Fruit fly (Drosophila melanogaster): ENCODE data around the gene Raf.

Raf gene

DNA sequence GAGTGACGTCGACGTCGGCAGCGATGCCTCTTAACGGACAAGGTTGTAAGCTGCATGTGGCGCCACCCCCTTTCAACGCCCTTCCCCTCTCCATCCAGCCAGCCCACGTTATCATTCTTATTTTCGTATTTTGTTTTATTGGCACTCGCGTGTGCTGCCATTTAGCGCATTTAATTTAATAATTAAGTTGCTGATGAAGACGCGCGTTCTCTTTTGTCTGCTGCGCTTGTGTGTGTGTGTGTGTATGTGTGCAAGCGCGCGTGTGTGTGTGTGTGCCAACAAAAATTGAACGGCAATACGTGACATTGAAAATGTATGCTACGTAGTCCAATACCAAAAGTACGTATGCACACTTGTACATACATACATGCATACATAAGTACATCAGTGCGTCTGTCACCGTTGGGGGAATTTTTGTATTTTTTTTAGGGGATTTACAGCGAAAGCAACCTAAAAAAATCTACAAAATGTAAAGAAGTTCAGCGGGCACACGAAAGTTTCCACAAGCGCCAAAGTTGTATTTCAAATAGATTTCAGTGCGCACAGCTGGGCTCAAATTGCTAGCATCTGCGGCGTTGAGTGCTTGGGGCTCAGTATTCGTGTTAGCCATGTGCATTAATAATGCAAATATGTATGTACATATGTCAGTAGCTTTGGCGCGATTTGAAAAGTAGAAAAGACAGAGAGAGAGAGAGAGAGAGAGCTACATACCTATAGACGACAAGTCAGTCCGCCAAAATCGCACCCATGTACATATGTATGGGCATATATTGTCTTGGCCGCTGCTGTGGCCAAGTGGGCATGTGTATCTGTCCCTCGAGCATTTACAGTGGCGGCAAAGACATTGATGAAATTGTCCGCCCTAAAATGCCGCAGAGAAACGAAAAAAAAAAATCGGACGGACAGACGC lies 6.6 kb downstream of the Raf start (continued):
- peak; percentile 78 for TF ChIP-seq Abd-B (GFP tag; optimal IDR thresholded peaks at IDR 0.05)
- no peak for TF ChIP-seq Dfd (GFP tag; optimal IDR thresholded peaks at IDR 0.05)
- TF ChIP-seq esg (GFP tag; conservative IDR thresholded peaks at IDR 0.05) = peak; percentile 80
- peak; percentile 37 for TF ChIP-seq Sry-δ (GFP tag; optimal IDR thresholded peaks at IDR 0.05)
- peak; percentile 22; the same call in 1 of the 2 replicates for TF ChIP-seq Poxn (GFP tag; IDR thresholded peaks at IDR 0.05)
- peak; percentile 38 for TF ChIP-seq CG4617 (GFP tag; optimal IDR thresholded peaks at IDR 0.05; ENCODE audit: borderline replicate concordance)
- TF ChIP-seq kni (GFP tag; optimal IDR thresholded peaks at IDR 0.05) = peak; percentile 57
- TF ChIP-seq ind (GFP tag; optimal IDR thresholded peaks at IDR 0.05) = peak; percentile 85
- peak in 1 of 2 experiments; percentile 77 for TF ChIP-seq Eip74EF (GFP tag; optimal IDR thresholded peaks at IDR 0.05)
- TF ChIP-seq Deaf1 (tag; optimal IDR thresholded peaks at IDR 0.05) = peak; percentile 34
- TF ChIP-seq sob (GFP tag; IDR thresholded peaks at IDR 0.05) = peak; percentile 72
- no peak; the same call in 1 of the 2 replicates for TF ChIP-seq GATAe (GFP tag; conservative IDR thresholded peaks at IDR 0.05)
- peak; percentile 78 for TF ChIP-seq CG7556 (GFP tag; optimal IDR thresholded peaks at IDR 0.05)
- TF ChIP-seq CG6813 (GFP tag; optimal IDR thresholded peaks at IDR 0.05) = peak; percentile 74
- TF ChIP-seq CG11093 (GFP tag; IDR thresholded peaks at IDR 0.05) = peak; percentile 85
- TF ChIP-seq ATbp (GFP tag; optimal IDR thresholded peaks at IDR 0.05) = peak; percentile 79
- peak; percentile 67 for TF ChIP-seq wek (GFP tag; optimal IDR thresholded peaks at IDR 0.05)
- peak; percentile 86 for TF ChIP-seq CG12219 (GFP tag; optimal IDR thresholded peaks at IDR 0.05)
- peak; percentile 81 for TF ChIP-seq croc (GFP tag; conservative IDR thresholded peaks at IDR 0.05)
- TF ChIP-seq ci (GFP tag; IDR thresholded peaks at IDR 0.05) = peak; percentile 88
- TF ChIP-seq gcm2 (GFP tag; optimal IDR thresholded peaks at IDR 0.05) = peak; percentile 45
- TF ChIP-seq CG3163 (GFP tag; optimal IDR thresholded peaks at IDR 0.05) = peak; percentile 56
- peak; percentile 77 for TF ChIP-seq dmrt11E (tag; optimal IDR thresholded peaks at IDR 0.05)
- TF ChIP-seq bcd (GFP tag; optimal IDR thresholded peaks at IDR 0.05) = peak; percentile 86
- TF ChIP-seq fd3F (GFP tag; optimal IDR thresholded peaks at IDR 0.05) = peak; percentile 71
- TF ChIP-seq bab2 (GFP tag; optimal IDR thresholded peaks at IDR 0.05) = peak; percentile 81
- TF ChIP-seq CG7271 (tag; optimal IDR thresholded peaks at IDR 0.05) = no peak
- TF ChIP-seq inv (GFP tag; IDR thresholded peaks at IDR 0.05; ENCODE audit: partially characterized antibody) = no peak
- peak; percentile 86 for TF ChIP-seq dysf (GFP tag; IDR thresholded peaks at IDR 0.05)
- peak; percentile 82 for TF ChIP-seq CG31441 (GFP tag; IDR thresholded peaks at IDR 0.05)
- 0 out of 2 replicates have a peak, but pooled peaks have one; percentile 18 for TF ChIP-seq CG43689 (GFP tag; IDR thresholded peaks at IDR 0.05)
- TF ChIP-seq CG17361 (GFP tag; IDR thresholded peaks at IDR 0.05) = peak; percentile 89
- TF ChIP-seq CG10979 (tag; optimal IDR thresholded peaks at IDR 0.05) = peak; percentile 84
- peak; percentile 71 for TF ChIP-seq twi (tag; optimal IDR thresholded peaks at IDR 0.05)
- peak; percentile 69; the same call in 1 of the 3 replicates for TF ChIP-seq so (GFP tag; IDR thresholded peaks at IDR 0.05)
- peak; percentile 30 for TF ChIP-seq en (GFP tag; optimal IDR thresholded peaks at IDR 0.05)
- TF ChIP-seq trem (tag; optimal IDR thresholded peaks at IDR 0.05) = peak; percentile 57
- no peak for TF ChIP-seq toy (GFP tag; IDR thresholded peaks at IDR 0.05)
- TF ChIP-seq NK7.1 (GFP tag; optimal IDR thresholded peaks at IDR 0.05) = peak; percentile 35
- no peak for TF ChIP-seq vnd (GFP tag; IDR thresholded peaks at IDR 0.05; ENCODE audit: partially characterized antibody)
- TF ChIP-seq CG15073 (GFP tag; optimal IDR thresholded peaks at IDR 0.05) = peak; percentile 91
- TF ChIP-seq CG17802 (tag; optimal IDR thresholded peaks at IDR 0.05) = peak; percentile 66
- peak; percentile 82 for TF ChIP-seq Oaz (GFP tag; IDR thresholded peaks at IDR 0.05)
- peak; percentile 62 for TF ChIP-seq E2f2 (GFP tag; IDR thresholded peaks at IDR 0.05)
- TF ChIP-seq B-H2 (GFP tag; optimal IDR thresholded peaks at IDR 0.05) = no peak
- peak; percentile 75 for TF ChIP-seq CG1602 (GFP tag; optimal IDR thresholded peaks at IDR 0.05)
- TF ChIP-seq odd (GFP tag; optimal IDR thresholded peaks at IDR 0.05) = peak; percentile 62
- no peak for TF ChIP-seq Elba2 (GFP tag; optimal IDR thresholded peaks at IDR 0.05)
